Worm (Caenorhabditis elegans): ENCODE data around the gene jmjd-1.1.

The jmjd-1.1 gene

ce11 chrII:11756684-11757107 is 49.7 kb upstream of the jmjd-1.1 start (continued):
- TF ChIP-seq sdz-38 (tag; optimal IDR thresholded peaks at IDR 0.05) (no peak), lsy-27 (tag; optimal IDR thresholded peaks at IDR 0.05; ENCODE audit: borderline replicate concordance, insufficient read depth) (no peak), C06A6.2 (GFP tag; conservative IDR thresholded peaks at IDR 0.05) (peak; percentile 55; the same call in 1 of the 2 replicates), attf-5 (GFP tag; optimal IDR thresholded peaks at IDR 0.05) (peak; percentile 65), ama-1 (optimal IDR thresholded peaks at IDR 0.05) (peak; percentile 97), ama-1 (GFP tag; optimal IDR thresholded peaks at IDR 0.05) (no peak), madf-8 (GFP tag; conservative IDR thresholded peaks at IDR 0.05) (no peak), him-1 (tag; optimal IDR thresholded peaks at IDR 0.05) (no peak), akir-1 (GFP tag; optimal IDR thresholded peaks at IDR 0.05) (no peak), nfyb-1 (GFP tag; IDR thresholded peaks at IDR 0.05) (peak; percentile 92), madf-6 (GFP tag; IDR thresholded peaks at IDR 0.05) (0 out of 2 replicates have a peak, but pooled peaks have one; percentile 18), lag-1 (GFP tag; IDR thresholded peaks at IDR 0.05) (no peak), C17E4.6 (GFP tag; IDR thresholded peaks at IDR 0.05) (no peak), bed-1 (GFP tag; IDR thresholded peaks at IDR 0.05) (no peak), ZK185.1 (tag; optimal IDR thresholded peaks at IDR 0.05; ENCODE audit: poor library complexity, severe bottlenecking) (peak; percentile 12), ztf-6 (GFP tag; IDR thresholded peaks at IDR 0.05) (no peak), T07F8.4 (tag; optimal IDR thresholded peaks at IDR 0.05) (peak; percentile 3), ceh-100 (GFP tag; IDR thresholded peaks at IDR 0.05) (0 out of 2 replicates have a peak, but pooled peaks have one; percentile 55), F37B4.10 (GFP tag; IDR thresholded peaks at IDR 0.05) (no peak), mel-28 (tag; optimal IDR thresholded peaks at IDR 0.05; ENCODE audit: borderline replicate concordance) (no peak), F22D6.2 (tag; optimal IDR thresholded peaks at IDR 0.05) (no peak), K12H6.12 (tag; optimal IDR thresholded peaks at IDR 0.05) (peak; percentile 50), lin-40 (tag; optimal IDR thresholded peaks at IDR 0.05) (no peak), dpl-1 (GFP tag; optimal IDR thresholded peaks at IDR 0.05) (no peak), ceh-91 (GFP tag; IDR thresholded peaks at IDR 0.05) (no peak), F39B2.1 (GFP tag; IDR thresholded peaks at IDR 0.05) (no peak), dpff-1 (tag; optimal IDR thresholded peaks at IDR 0.05) (no peak), hlh-12 (tag; optimal IDR thresholded peaks at IDR 0.05) (no peak), B0261.1 (tag; optimal IDR thresholded peaks at IDR 0.05) (no peak), sptf-2 (GFP tag; optimal IDR thresholded peaks at IDR 0.05) (no peak), snpc-4 (GFP tag; optimal IDR thresholded peaks at IDR 0.05) (peak; percentile 78), snpc-4 (tag; optimal IDR thresholded peaks at IDR 0.05) (peak; percentile 72 to 92 (median 90)), unc-130 (GFP tag; optimal IDR thresholded peaks at IDR 0.05) (no peak), bed-2 (GFP tag; IDR thresholded peaks at IDR 0.05) (no peak), ekl-4 (GFP tag; IDR thresholded peaks at IDR 0.05) (0 out of 2 replicates have a peak, but pooled peaks have one; percentile 38), nfya-2 (GFP tag; IDR thresholded peaks at IDR 0.05) (no peak), lin-54 (GFP tag; optimal IDR thresholded peaks at IDR 0.05) (peak; percentile 62), cebp-1 (GFP tag; IDR thresholded peaks at IDR 0.05) (0 out of 2 replicates have a peak, but pooled peaks have one; percentile 9), cebp-1 (tag; optimal IDR thresholded peaks at IDR 0.05) (peak; percentile 42), rcor-1 (GFP tag; IDR thresholded peaks at IDR 0.05) (no peak), Y79H2A.3 (GFP tag; conservative IDR thresholded peaks at IDR 0.05) (no peak)

ce11 chrII:11759277-11759676 is 47.1 kb upstream of the jmjd-1.1 start, which contains the start of the genes F44E5.4 and F44E5.5:
TSS of gene F44E5.4 (minus strand) at chrII:11759311.
TSS of gene F44E5.5 (plus strand) at chrII:11759662.
- TF ChIP-seq dox-1 (GFP tag; IDR thresholded peaks at IDR 0.05), result peak; percentile 100
- peak; percentile 97 for TF ChIP-seq F10E7.11 (tag; optimal IDR thresholded peaks at IDR 0.05)
- peak; percentile 100 for TF ChIP-seq aptf-3 (GFP tag; IDR thresholded peaks at IDR 0.05)
- peak; percentile 65 for TF ChIP-seq ZK185.1 (tag; optimal IDR thresholded peaks at IDR 0.05; ENCODE audit: poor library complexity, severe bottlenecking)
- TF ChIP-seq atf-7 (tag; optimal IDR thresholded peaks at IDR 0.05), result peak; percentile 99
- peak; percentile 97 for TF ChIP-seq repo-1 (tag; optimal IDR thresholded peaks at IDR 0.05)
- TF ChIP-seq lir-1 (GFP tag; conservative IDR thresholded peaks at IDR 0.05), result peak; percentile 94
- peak; percentile 99 for TF ChIP-seq Y67H2A.10 (GFP tag; conservative IDR thresholded peaks at IDR 0.05)
- TF ChIP-seq tbx-9 (tag; optimal IDR thresholded peaks at IDR 0.05; ENCODE audit: borderline replicate concordance), result peak; percentile 93
- TF ChIP-seq bed-2 (GFP tag; IDR thresholded peaks at IDR 0.05), result peak; percentile 92
- peak; percentile 98 for TF ChIP-seq athp-1 (tag; optimal IDR thresholded peaks at IDR 0.05)
- TF ChIP-seq cebp-1 (GFP tag; IDR thresholded peaks at IDR 0.05), result peak; percentile 89
- peak; percentile 80 for TF ChIP-seq cebp-1 (tag; optimal IDR thresholded peaks at IDR 0.05)
- TF ChIP-seq let-607 (tag; optimal IDR thresholded peaks at IDR 0.05), result peak; percentile 88 to 90
